Fruit fly (Drosophila melanogaster): ENCODE results near the gene CG15386.

Gene CG15386

dm6 chr2L:2182735-2183340 lies 34.2 kb downstream of the CG15386 start (continued):
- TF ChIP-seq Jarid2 (GFP tag; optimal IDR thresholded peaks at IDR 0.05) (no peak), lmd (GFP tag; IDR thresholded peaks at IDR 0.05) (no peak), sima (GFP tag; optimal IDR thresholded peaks at IDR 0.05) (no peak), hb (GFP tag; IDR thresholded peaks at IDR 0.05; ENCODE audit: partially characterized antibody) (no peak), CG7357 (GFP tag; IDR thresholded peaks at IDR 0.05) (peak; percentile 42; the same call in 1 of the 3 replicates), trh (GFP tag; optimal IDR thresholded peaks at IDR 0.05) (peak; percentile 44), exex (tag; optimal IDR thresholded peaks at IDR 0.05) (no peak), pan (optimal IDR thresholded peaks at IDR 0.05) (no peak), pan (GFP tag; optimal IDR thresholded peaks at IDR 0.05 in 1 of 2, IDR thresholded peaks at IDR 0.05 in 1 of 2) (peak in 1 of 2 experiments; percentile 16), btn (GFP tag; optimal IDR thresholded peaks at IDR 0.05) (peak; percentile 71), Dad (GFP tag; optimal IDR thresholded peaks at IDR 0.05) (peak; percentile 21), salm (tag; optimal IDR thresholded peaks at IDR 0.05) (no peak), CG15696 (tag; optimal IDR thresholded peaks at IDR 0.05) (peak; percentile 96), CG3163 (GFP tag; optimal IDR thresholded peaks at IDR 0.05) (no peak), pfk (GFP tag; optimal IDR thresholded peaks at IDR 0.05) (no peak), Awh (GFP tag; IDR thresholded peaks at IDR 0.05) (peak; percentile 66), kay (GFP tag; optimal IDR thresholded peaks at IDR 0.05) (peak; percentile 2), CG34224 (GFP tag; IDR thresholded peaks at IDR 0.05; ENCODE audit: partially characterized antibody) (no peak), HLHmδ (GFP tag; optimal IDR thresholded peaks at IDR 0.05) (peak; percentile 51), CG10274 (GFP tag; optimal IDR thresholded peaks at IDR 0.05) (no peak), CG4820 (GFP tag; optimal IDR thresholded peaks at IDR 0.05) (peak; percentile 64), NC2β (GFP tag; optimal IDR thresholded peaks at IDR 0.05) (peak; percentile 76), CG9876 (GFP tag; optimal IDR thresholded peaks at IDR 0.05) (peak; percentile 53), CG2202 (tag; optimal IDR thresholded peaks at IDR 0.05) (peak; percentile 79), gcm (GFP tag; optimal IDR thresholded peaks at IDR 0.05) (peak; percentile 75), org-1 (GFP tag; optimal IDR thresholded peaks at IDR 0.05) (peak; percentile 75), phol (tag; optimal IDR thresholded peaks at IDR 0.05) (peak; percentile 71), Ravus (GFP tag; IDR thresholded peaks at IDR 0.05) (no peak), zf30C (GFP tag; optimal IDR thresholded peaks at IDR 0.05) (no peak), E2f1 (GFP tag; IDR thresholded peaks at IDR 0.05) (peak; percentile 28; the same call in 1 of the 2 replicates), Bgb (GFP tag; IDR thresholded peaks at IDR 0.05; ENCODE audit: partially characterized antibody) (no peak), abd-A (tag; optimal IDR thresholded peaks at IDR 0.05) (no peak), kah (GFP tag; optimal IDR thresholded peaks at IDR 0.05) (no peak), sr (GFP tag; IDR thresholded peaks at IDR 0.05) (no peak), Ets97D (GFP tag; optimal IDR thresholded peaks at IDR 0.05) (no peak), ftz-f1 (GFP tag; optimal IDR thresholded peaks at IDR 0.05) (no peak), CG31224 (GFP tag; IDR thresholded peaks at IDR 0.05) (no peak), usp (GFP tag; optimal IDR thresholded peaks at IDR 0.05) (no peak), Camta (GFP tag; optimal IDR thresholded peaks at IDR 0.05) (peak; percentile 65), Kr (GFP tag; optimal IDR thresholded peaks at IDR 0.05) (no peak), sisA (GFP tag; IDR thresholded peaks at IDR 0.05) (peak; percentile 59), CG18599 (GFP tag; optimal IDR thresholded peaks at IDR 0.05) (peak; percentile 5), CG6765 (GFP tag; optimal IDR thresholded peaks at IDR 0.05) (no peak), mam (GFP tag; optimal IDR thresholded peaks at IDR 0.05) (no peak), gsb-n (tag; optimal IDR thresholded peaks at IDR 0.05) (peak; percentile 78), CG1233 (GFP tag; optimal IDR thresholded peaks at IDR 0.05) (peak; percentile 62), tna (GFP tag; IDR thresholded peaks at IDR 0.05; ENCODE audit: partially characterized antibody) (no peak), Hey (tag; optimal IDR thresholded peaks at IDR 0.05) (no peak), Xbp1 (GFP tag; optimal IDR thresholded peaks at IDR 0.05) (peak; percentile 53), CG8290 (GFP tag; optimal IDR thresholded peaks at IDR 0.05) (peak; percentile 70), CG8290 (tag; optimal IDR thresholded peaks at IDR 0.05) (peak in 1 of 2 experiments; percentile 51)

Measured in whole organism, embryonic.